Worm (Caenorhabditis elegans): ENCODE results near the gene C30H6.8.

ce11 chrIV:17387442-17387967 is 5.4 kb downstream of the C30H6.8 start, which contains the start of gene T02D1.8:
- TF ChIP-seq ceh-79 (tag; optimal IDR thresholded peaks at IDR 0.05) = no peak
- no peak for TF ChIP-seq B0336.3 (GFP tag; IDR thresholded peaks at IDR 0.05)
- TF ChIP-seq Y95B8A.8 (GFP tag; IDR thresholded peaks at IDR 0.05) = no peak
- TF ChIP-seq atf-7 (tag; optimal IDR thresholded peaks at IDR 0.05) = no peak
- TF ChIP-seq unc-62 (GFP tag; optimal IDR thresholded peaks at IDR 0.05) = no peak
- TF ChIP-seq snpc-1.3 (tag; optimal IDR thresholded peaks at IDR 0.05; ENCODE audit: insufficient read depth) = no peak
- no peak for TF ChIP-seq sptf-2 (GFP tag; optimal IDR thresholded peaks at IDR 0.05)
- TF ChIP-seq pha-4 (tag; optimal IDR thresholded peaks at IDR 0.05) = no peak
- no peak for TF ChIP-seq C06A6.2 (GFP tag; conservative IDR thresholded peaks at IDR 0.05)
- no peak for TF ChIP-seq rec-8 (tag; optimal IDR thresholded peaks at IDR 0.05)
- no peak for TF ChIP-seq die-1 (tag; optimal IDR thresholded peaks at IDR 0.05)
- TF ChIP-seq sea-2 (GFP tag; IDR thresholded peaks at IDR 0.05) = no peak
